Worm (Caenorhabditis elegans): ENCODE data around the gene D1053.3.

The D1053.3 gene

DNA sequence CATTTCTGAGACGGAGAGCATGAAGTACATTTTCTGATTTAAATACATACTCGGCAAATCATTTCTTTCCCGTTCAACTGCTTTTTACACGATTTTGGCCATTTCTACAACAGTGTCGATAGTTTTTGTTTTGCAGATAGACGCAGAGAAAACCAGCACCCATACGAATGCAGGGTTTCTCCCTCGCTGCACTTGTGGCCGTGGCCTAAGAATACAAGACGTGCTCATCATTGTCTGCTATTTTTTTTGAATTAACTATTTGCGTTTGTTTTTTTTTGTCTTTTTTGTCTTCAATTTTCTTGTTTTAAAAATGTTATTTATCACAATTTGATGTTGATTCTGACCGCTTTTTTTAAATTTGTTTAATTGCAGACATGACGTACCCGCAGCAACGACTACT, 43.9 kb downstream of the D1053.3 start, which contains the start of gene smcl-1:
smcl-1 (plus strand) TSS at position 373 of the 400 bp plus-strand sequence.
- TF ChIP-seq elt-2 (tag; optimal IDR thresholded peaks at IDR 0.05) (peak; percentile 28), snpc-4 (tag; optimal IDR thresholded peaks at IDR 0.05) (peak; percentile 57), nhr-12 (tag; optimal IDR thresholded peaks at IDR 0.05) (no peak), nhr-76 (tag; optimal IDR thresholded peaks at IDR 0.05) (no peak), daf-12 (tag; optimal IDR thresholded peaks at IDR 0.05) (no peak), lsy-12 (tag; optimal IDR thresholded peaks at IDR 0.05) (no peak), eor-1 (tag; optimal IDR thresholded peaks at IDR 0.05) (no peak), zag-1 (tag; optimal IDR thresholded peaks at IDR 0.05) (no peak), nhr-43 (tag; optimal IDR thresholded peaks at IDR 0.05; ENCODE audit: poor library complexity, severe bottlenecking) (peak; percentile 8), sea-2 (GFP tag; optimal IDR thresholded peaks at IDR 0.05) (no peak), nhr-28 (tag; optimal IDR thresholded peaks at IDR 0.05) (no peak), egl-5 (tag; optimal IDR thresholded peaks at IDR 0.05) (peak; percentile 54), elt-1 (tag; optimal IDR thresholded peaks at IDR 0.05) (no peak), lin-15B (tag; optimal IDR thresholded peaks at IDR 0.05) (peak; percentile 41), nhr-25 (tag; optimal IDR thresholded peaks at IDR 0.05) (peak; percentile 31), pha-4 (tag; optimal IDR thresholded peaks at IDR 0.05) (peak; percentile 78), lin-39 (tag; optimal IDR thresholded peaks at IDR 0.05) (no peak), fkh-2 (tag; optimal IDR thresholded peaks at IDR 0.05) (no peak), unc-39 (tag; optimal IDR thresholded peaks at IDR 0.05) (no peak)

- TF ChIP-seq pqm-1 (tag; optimal IDR thresholded peaks at IDR 0.05): no peak
- no peak for TF ChIP-seq mml-1 (tag; optimal IDR thresholded peaks at IDR 0.05)
- TF ChIP-seq nhr-43 (tag; optimal IDR thresholded peaks at IDR 0.05; ENCODE audit: poor library complexity, severe bottlenecking): no peak
- TF ChIP-seq nhr-12 (tag; optimal IDR thresholded peaks at IDR 0.05): no peak
- no peak for TF ChIP-seq ama-1 (optimal IDR thresholded peaks at IDR 0.05)
- no peak for TF ChIP-seq unc-62 (GFP tag; optimal IDR thresholded peaks at IDR 0.05)
- no peak for TF ChIP-seq snpc-4 (tag; optimal IDR thresholded peaks at IDR 0.05)
- no peak for TF ChIP-seq ceh-9 (tag; optimal IDR thresholded peaks at IDR 0.05)
- TF ChIP-seq fkh-10 (GFP tag; optimal IDR thresholded peaks at IDR 0.05): no peak
- no peak for TF ChIP-seq lin-15B (tag; optimal IDR thresholded peaks at IDR 0.05)
Measured at ce11 chrX:11690014-11690591, 46.9 kb downstream of the D1053.3 start, which contains the start of the genes C44C10.10 and C44C10.5. Gene C44C10.10, plus strand, starts transcription at chrX:11690314. Gene C44C10.5, plus strand, starts transcription at chrX:11690541.

ce11 chrX:11687836-11688319, 49.1 kb downstream of the D1053.3 start, which contains the start of gene C44C10.7:
Gene C44C10.7, minus strand, starts transcription at chrX:11688269.
- no peak for TF ChIP-seq mml-1 (tag; optimal IDR thresholded peaks at IDR 0.05)
- TF ChIP-seq egl-5 (tag; optimal IDR thresholded peaks at IDR 0.05): no peak
- TF ChIP-seq nhr-23 (tag; optimal IDR thresholded peaks at IDR 0.05): no peak
- no peak for TF ChIP-seq egl-27 (tag; optimal IDR thresholded peaks at IDR 0.05)
- no peak for TF ChIP-seq ceh-9 (tag; optimal IDR thresholded peaks at IDR 0.05)
- no peak for TF ChIP-seq ztf-4 (tag; optimal IDR thresholded peaks at IDR 0.05)
- no peak for TF ChIP-seq sea-2 (GFP tag; optimal IDR thresholded peaks at IDR 0.05)
- no peak for TF ChIP-seq nhr-67 (tag; optimal IDR thresholded peaks at IDR 0.05)
- TF ChIP-seq unc-39 (tag; optimal IDR thresholded peaks at IDR 0.05): no peak
- TF ChIP-seq nhr-11 (tag; optimal IDR thresholded peaks at IDR 0.05): no peak
- TF ChIP-seq pha-4 (tag; optimal IDR thresholded peaks at IDR 0.05): no peak
- TF ChIP-seq nhr-76 (tag; optimal IDR thresholded peaks at IDR 0.05): no peak
- TF ChIP-seq snpc-4 (tag; optimal IDR thresholded peaks at IDR 0.05): no peak
- no peak for TF ChIP-seq aly-2 (tag; optimal IDR thresholded peaks at IDR 0.05)
- TF ChIP-seq nhr-43 (tag; optimal IDR thresholded peaks at IDR 0.05; ENCODE audit: poor library complexity, severe bottlenecking): no peak

DNA sequence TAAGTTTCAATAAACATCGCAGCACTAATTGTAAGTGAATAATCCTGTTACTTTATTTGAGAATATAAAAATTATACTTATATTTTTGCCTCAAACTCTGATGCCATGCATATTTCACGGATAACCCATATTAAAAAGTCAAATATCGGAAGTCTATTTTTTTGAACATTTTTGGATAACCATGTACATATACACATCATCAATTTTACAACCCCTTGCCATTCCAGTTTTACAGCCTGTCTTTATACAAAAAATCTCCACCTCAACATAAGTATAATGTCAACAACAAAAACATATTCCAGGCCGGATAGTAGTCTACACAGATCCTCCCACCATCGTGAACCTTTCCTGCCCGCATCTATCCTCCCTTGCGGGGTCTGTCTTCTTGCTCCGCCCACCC, 52.7 kb downstream of the D1053.3 start, which contains the start of gene hnd-1:
hnd-1 (plus strand) TSS at position 301 of the 400 bp plus-strand sequence.
- TF ChIP-seq nhr-237 (tag; optimal IDR thresholded peaks at IDR 0.05): no peak
- TF ChIP-seq daf-12 (tag; optimal IDR thresholded peaks at IDR 0.05): no peak
- no peak for TF ChIP-seq mml-1 (tag; optimal IDR thresholded peaks at IDR 0.05)
- TF ChIP-seq R02D3.7 (tag; optimal IDR thresholded peaks at IDR 0.05): no peak
- no peak for TF ChIP-seq nhr-43 (tag; optimal IDR thresholded peaks at IDR 0.05; ENCODE audit: poor library complexity, severe bottlenecking)
- no peak for TF ChIP-seq ceh-28 (tag; optimal IDR thresholded peaks at IDR 0.05)
- TF ChIP-seq lsy-12 (tag; optimal IDR thresholded peaks at IDR 0.05): no peak
- no peak for TF ChIP-seq ZK546.5 (tag; optimal IDR thresholded peaks at IDR 0.05)
- TF ChIP-seq skn-1 (tag; optimal IDR thresholded peaks at IDR 0.05): no peak

Measured in whole organism, L3 larva.